Worm (Caenorhabditis elegans): ENCODE data around the gene lelo-4.

lelo-4 gene

ce11 chrII:5701485-5701884, 13.2 kb upstream of the lelo-4 start (continued):
- TF ChIP-seq set-16 (GFP tag; IDR thresholded peaks at IDR 0.05) (no peak), R02D3.7 (tag; optimal IDR thresholded peaks at IDR 0.05) (no peak), Y48G9A.11 (GFP tag; IDR thresholded peaks at IDR 0.05) (0 out of 2 replicates have a peak, but pooled peaks have one; percentile 39), vab-7 (GFP tag; IDR thresholded peaks at IDR 0.05) (no peak), nhr-6 (tag; optimal IDR thresholded peaks at IDR 0.05) (peak; percentile 46), nhr-111 (GFP tag; optimal IDR thresholded peaks at IDR 0.05) (peak; percentile 39), Y105C5A.15 (GFP tag; IDR thresholded peaks at IDR 0.05) (no peak), zag-1 (tag; optimal IDR thresholded peaks at IDR 0.05) (no peak), ctbp-1 (GFP tag; IDR thresholded peaks at IDR 0.05) (0 out of 2 replicates have a peak, but pooled peaks have one; percentile 53), nhr-48 (tag; optimal IDR thresholded peaks at IDR 0.05) (no peak), egl-43 (GFP tag; IDR thresholded peaks at IDR 0.05) (no peak), fkh-10 (GFP tag; optimal IDR thresholded peaks at IDR 0.05) (no peak), F10B5.3 (tag; optimal IDR thresholded peaks at IDR 0.05) (no peak), aha-1 (tag) (peak; percentile 26), hlh-30 (tag; optimal IDR thresholded peaks at IDR 0.05; ENCODE audit: insufficient read depth) (peak; percentile 86), mes-2 (tag; optimal IDR thresholded peaks at IDR 0.05; ENCODE audit: poor library complexity, severe bottlenecking) (peak; percentile 77), ZK546.5 (tag; optimal IDR thresholded peaks at IDR 0.05) (no peak), spr-1 (tag; optimal IDR thresholded peaks at IDR 0.05) (peak; percentile 21), hif-1 (tag; optimal IDR thresholded peaks at IDR 0.05) (no peak), nhr-76 (tag; optimal IDR thresholded peaks at IDR 0.05) (no peak), daf-16 (GFP tag; optimal IDR thresholded peaks at IDR 0.05) (no peak), daf-16 (tag; optimal IDR thresholded peaks at IDR 0.05) (peak; percentile 60), cey-2 (tag; optimal IDR thresholded peaks at IDR 0.05; ENCODE audit: borderline replicate concordance, insufficient read depth) (no peak), php-3 (GFP tag; IDR thresholded peaks at IDR 0.05) (peak; percentile 45; the same call in 1 of the 2 replicates), mxl-3 (GFP tag; optimal IDR thresholded peaks at IDR 0.05) (no peak), lin-29 (GFP tag; IDR thresholded peaks at IDR 0.05) (no peak), rbr-2 (tag; optimal IDR thresholded peaks at IDR 0.05) (peak; percentile 59), saeg-2 (GFP tag; IDR thresholded peaks at IDR 0.05) (no peak), pqm-1 (tag; optimal IDR thresholded peaks at IDR 0.05) (no peak), nhr-10 (tag; optimal IDR thresholded peaks at IDR 0.05) (no peak), lin-38 (GFP tag; IDR thresholded peaks at IDR 0.05) (peak; percentile 57), skn-1 (tag; optimal IDR thresholded peaks at IDR 0.05) (no peak), dpl-1 (GFP tag; optimal IDR thresholded peaks at IDR 0.05) (peak; percentile 31), lin-39 (tag; optimal IDR thresholded peaks at IDR 0.05) (no peak), daf-8 (GFP tag; IDR thresholded peaks at IDR 0.05) (no peak), tag-97 (GFP tag; IDR thresholded peaks at IDR 0.05) (no peak), F37D6.2 (tag; optimal IDR thresholded peaks at IDR 0.05) (no peak), lir-3 (tag; optimal IDR thresholded peaks at IDR 0.05) (no peak), lin-1 (GFP tag; IDR thresholded peaks at IDR 0.05) (0 out of 2 replicates have a peak, but pooled peaks have one; percentile 16), ztf-11 (tag; optimal IDR thresholded peaks at IDR 0.05) (no peak), ama-1 (optimal IDR thresholded peaks at IDR 0.05) (peak; percentile 95), dmd-9 (GFP tag; IDR thresholded peaks at IDR 0.05) (no peak), ceh-44 (GFP tag; IDR thresholded peaks at IDR 0.05) (peak; percentile 93), lim-7 (GFP tag; IDR thresholded peaks at IDR 0.05) (no peak), ceh-20 (GFP tag; IDR thresholded peaks at IDR 0.05) (no peak), nhr-28 (tag; optimal IDR thresholded peaks at IDR 0.05) (peak; percentile 11), arid-1 (GFP tag; conservative IDR thresholded peaks at IDR 0.05) (peak; percentile 10; the same call in 1 of the 2 replicates), aly-2 (tag; optimal IDR thresholded peaks at IDR 0.05) (no peak), attf-4 (tag; optimal IDR thresholded peaks at IDR 0.05) (no peak), duxl-1 (tag; optimal IDR thresholded peaks at IDR 0.05; ENCODE audit: poor library complexity) (peak; percentile 76), T26A8.4 (GFP tag; IDR thresholded peaks at IDR 0.05) (peak; percentile 78), ceh-62 (tag; optimal IDR thresholded peaks at IDR 0.05) (no peak)
